Worm (Caenorhabditis elegans): Measurements from ENCODE around the gene klf-3.

ce11 chrII:6592251-6592650, 24.4 kb upstream of the klf-3 start, which contains the start of gene C56C10.9:
- TF ChIP-seq ztf-11 (tag; optimal IDR thresholded peaks at IDR 0.05) (no peak), F13H6.1 (tag; optimal IDR thresholded peaks at IDR 0.05) (no peak), elt-1 (tag; optimal IDR thresholded peaks at IDR 0.05) (no peak), ceh-16 (tag; optimal IDR thresholded peaks at IDR 0.05) (no peak), sma-9 (GFP tag; optimal IDR thresholded peaks at IDR 0.05) (no peak), sma-9 (tag; optimal IDR thresholded peaks at IDR 0.05) (no peak), nhr-25 (tag; optimal IDR thresholded peaks at IDR 0.05) (no peak), ztf-1 (GFP tag; conservative IDR thresholded peaks at IDR 0.05) (no peak), nhr-237 (tag; optimal IDR thresholded peaks at IDR 0.05) (no peak), lin-13 (GFP tag; optimal IDR thresholded peaks at IDR 0.05) (no peak), ZK546.5 (tag; optimal IDR thresholded peaks at IDR 0.05) (no peak), nhr-77 (tag; optimal IDR thresholded peaks at IDR 0.05) (no peak), crh-2 (tag; optimal IDR thresholded peaks at IDR 0.05) (no peak)

Measured in whole organism, L2 larva.